Worm (Caenorhabditis elegans) whole organism, L3 larva: ENCODE data around the gene Y39G8B.2.

Source experiments
- ZK546.5 ChIP-seq: sonication (generic microtip); optimal IDR thresholded peaks from 2 replicates; lab custom pipeline; 2017; ENCODE audit warnings: missing biosample characterization, missing genetic modification characterization
- ceh-16 ChIP-seq: sonication (generic microtip); optimal IDR thresholded peaks from 2 replicates; lab custom pipeline; 2017; ENCODE audit warnings: missing biosample characterization, missing genetic modification characterization
- ceh-28 ChIP-seq: fragments of 150-350 bp; optimal IDR thresholded peaks from 2 replicates; lab custom pipeline; 2014; ENCODE audit warnings: missing biosample characterization, missing genetic modification reagents, missing genetic modification characterization
- daf-12 ChIP-seq: fragments of 150-350 bp; optimal IDR thresholded peaks from 2 replicates; lab custom pipeline; 2014; ENCODE audit warnings: missing biosample characterization, missing genetic modification reagents, missing genetic modification characterization
- egl-27 ChIP-seq: sonication (generic microtip); optimal IDR thresholded peaks from 4 replicates; lab custom pipeline; 2017; ENCODE audit warnings: missing biosample characterization, missing genetic modification reagents, missing genetic modification characterization
- egl-5 ChIP-seq: fragments of 150-350 bp; optimal IDR thresholded peaks from 2 replicates; lab custom pipeline; 2017; ENCODE audit warnings: missing biosample characterization, missing genetic modification reagents, missing genetic modification characterization, inconsistent platforms
- elt-1 ChIP-seq: fragments of 150-350 bp; optimal IDR thresholded peaks from 2 replicates; lab custom pipeline; 2014; ENCODE audit warnings: missing biosample characterization, missing genetic modification characterization
- elt-2 ChIP-seq: sonication (generic microtip); optimal IDR thresholded peaks from 2 replicates; lab custom pipeline; 2016; ENCODE audit warnings: missing genetic modification reagents, mild to moderate bottlenecking, missing genetic modification characterization, missing compliant biosample characterization
- elt-3 ChIP-seq, 3 experiments: fragments of 150-350 bp in 1 of 3; sonication (generic microtip) in 2 of 3; optimal IDR thresholded peaks; 2 replicates in 2 of 3; 4 replicates in 1 of 3; lab custom pipeline; 2014 to 2017; ENCODE audit warnings: missing biosample characterization in 3 of 3, missing genetic modification characterization in 3 of 3
- fkh-2 ChIP-seq: fragments of 150-350 bp; optimal IDR thresholded peaks from 2 replicates; lab custom pipeline; 2014; ENCODE audit warnings: missing biosample characterization, missing genetic modification reagents, missing genetic modification characterization
- hmg-11 ChIP-seq: sonication (generic microtip); optimal IDR thresholded peaks from 2 replicates; lab custom pipeline; 2016; ENCODE audit warnings: missing genetic modification characterization, missing compliant biosample characterization
- lin-15B ChIP-seq: fragments of 150-350 bp; optimal IDR thresholded peaks from 2 replicates; lab custom pipeline; 2014; ENCODE audit warnings: missing biosample characterization, missing genetic modification characterization
- mml-1 ChIP-seq: fragments of 150-350 bp; sonication (generic microtip); optimal IDR thresholded peaks from 3 replicates; lab custom pipeline; 2014; ENCODE audit warnings: missing biosample characterization, missing genetic modification characterization
- nhr-11 ChIP-seq: fragments of 150-350 bp; optimal IDR thresholded peaks from 2 replicates; lab custom pipeline; 2014; ENCODE audit warnings: missing biosample characterization, missing genetic modification characterization
- nhr-12 ChIP-seq: fragments of 150-350 bp; optimal IDR thresholded peaks from 2 replicates; lab custom pipeline; 2014; ENCODE audit warnings: missing biosample characterization, missing genetic modification characterization
- nhr-237 ChIP-seq: fragments of 150-350 bp; optimal IDR thresholded peaks from 2 replicates; lab custom pipeline; 2014; ENCODE audit warnings: missing biosample characterization, missing genetic modification characterization
- pha-4 ChIP-seq: fragments of 150-350 bp; optimal IDR thresholded peaks from 2 replicates; lab custom pipeline; 2014; ENCODE audit warnings: missing biosample characterization, missing genetic modification reagents, missing genetic modification characterization
- pqm-1 ChIP-seq: fragments of 150-350 bp; optimal IDR thresholded peaks from 2 replicates; lab custom pipeline; 2017; ENCODE audit warnings: missing biosample characterization, missing genetic modification characterization, inconsistent platforms
- sea-2 ChIP-seq: fragments of 150-350 bp; sonication (generic microtip); optimal IDR thresholded peaks from 4 replicates; lab custom pipeline; 2014; ENCODE audit warnings: missing biosample characterization, missing genetic modification reagents, missing genetic modification characterization
- skn-1 ChIP-seq: fragments of 150-350 bp; optimal IDR thresholded peaks from 2 replicates; lab custom pipeline; 2014; ENCODE audit warnings: missing biosample characterization, missing genetic modification characterization
- snpc-4 ChIP-seq: fragments of 150-350 bp; optimal IDR thresholded peaks from 2 replicates; lab custom pipeline; 2014; ENCODE audit warnings: missing biosample characterization, missing genetic modification characterization
- tbx-2 ChIP-seq: sonication (generic microtip); optimal IDR thresholded peaks from 2 replicates; lab custom pipeline; 2016; ENCODE audit warnings: mild to moderate bottlenecking, missing genetic modification characterization, missing compliant biosample characterization
- unc-39 ChIP-seq: sonication (generic microtip); optimal IDR thresholded peaks from 4 replicates; lab custom pipeline; 2017; ENCODE audit warnings: missing biosample characterization, missing genetic modification characterization
- unc-62 ChIP-seq: fragments of 150-350 bp; sonication (generic microtip); optimal IDR thresholded peaks from 4 replicates; lab custom pipeline; 2014; ENCODE audit warnings: missing biosample characterization, missing genetic modification reagents, missing genetic modification characterization

Y39G8B.2 gene

DNA sequence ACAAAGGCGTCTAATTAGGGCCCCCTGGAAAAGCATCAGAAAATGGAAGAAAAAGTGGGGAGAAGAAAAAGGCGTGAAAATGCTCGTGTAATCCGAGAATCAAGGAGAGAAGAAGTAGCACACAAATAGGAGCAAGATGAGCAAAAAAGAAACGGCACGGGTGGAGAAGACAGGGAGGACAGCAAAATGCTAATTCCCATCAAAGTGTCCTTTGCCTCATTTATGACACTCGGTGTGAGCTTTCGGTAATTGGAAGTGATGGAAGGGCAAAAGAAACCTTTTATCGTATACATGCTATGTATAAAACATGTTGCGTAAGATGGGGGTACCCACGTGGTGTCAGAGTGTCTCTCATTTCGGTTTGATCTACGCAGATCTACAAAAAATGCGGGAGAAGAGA, 42.5 kb downstream of the Y39G8B.2 start:
- no peak for TF ChIP-seq unc-62 (GFP tag; lab: Kevin White, UChicago)
- no peak for TF ChIP-seq nhr-12 (tag; lab: Kevin White, UChicago)
- no peak for TF ChIP-seq egl-5
- no peak for TF ChIP-seq pha-4 (tag; lab: Kevin White, UChicago)
- no peak for TF ChIP-seq ceh-28 (tag; lab: Kevin White, UChicago)
- TF ChIP-seq unc-39 (tag; lab: Kevin White, UChicago), result no peak
- TF ChIP-seq nhr-237 (tag; lab: Kevin White, UChicago), result no peak
- TF ChIP-seq hmg-11, result no peak
- TF ChIP-seq tbx-2 (tag; lab: Kevin White, UChicago), result no peak
- TF ChIP-seq ceh-16 (tag; lab: Kevin White, UChicago), result no peak
- TF ChIP-seq ZK546.5, result no peak
- no peak for TF ChIP-seq daf-12 (tag; lab: Kevin White, UChicago)
- TF ChIP-seq sea-2, result no peak

DNA sequence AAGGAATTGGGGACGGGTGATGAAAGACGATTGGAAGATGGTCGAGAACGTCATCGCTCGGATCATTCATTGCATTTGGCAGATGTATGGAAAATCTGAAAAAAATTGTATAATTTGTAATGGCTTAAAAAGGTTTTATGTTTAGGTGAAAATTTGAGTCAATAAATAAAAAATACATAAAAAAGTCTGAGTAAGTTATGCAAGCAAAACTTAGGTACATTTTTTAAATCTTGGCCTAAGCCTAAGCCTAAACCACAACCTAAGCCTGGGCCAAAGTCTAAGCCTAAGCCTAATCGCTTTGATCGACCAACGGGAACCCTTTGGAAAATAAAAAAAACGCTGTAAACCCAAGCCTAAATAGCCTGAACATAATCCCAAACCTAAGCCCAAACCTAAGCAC, 44.1 kb downstream of the Y39G8B.2 start, which contains the start of gene hot-3:
Gene hot-3 (minus strand): TSS at position 101 of the 400 bp plus-strand sequence.
- no peak for TF ChIP-seq snpc-4 (tag; lab: Kevin White, UChicago)
- TF ChIP-seq elt-2 (tag; lab: Kevin White, UChicago), result no peak
- TF ChIP-seq hmg-11, result no peak
- no peak for TF ChIP-seq fkh-2 (tag; lab: Kevin White, UChicago)
- TF ChIP-seq elt-3 (tag; optimal IDR thresholded peaks at IDR 0.05; lab: Kevin White, UChicago), result no peak
- no peak for TF ChIP-seq elt-1
- no peak for TF ChIP-seq nhr-237 (tag; lab: Kevin White, UChicago)
- no peak for TF ChIP-seq pqm-1
- no peak for TF ChIP-seq mml-1 (tag; lab: Kevin White, UChicago)

DNA sequence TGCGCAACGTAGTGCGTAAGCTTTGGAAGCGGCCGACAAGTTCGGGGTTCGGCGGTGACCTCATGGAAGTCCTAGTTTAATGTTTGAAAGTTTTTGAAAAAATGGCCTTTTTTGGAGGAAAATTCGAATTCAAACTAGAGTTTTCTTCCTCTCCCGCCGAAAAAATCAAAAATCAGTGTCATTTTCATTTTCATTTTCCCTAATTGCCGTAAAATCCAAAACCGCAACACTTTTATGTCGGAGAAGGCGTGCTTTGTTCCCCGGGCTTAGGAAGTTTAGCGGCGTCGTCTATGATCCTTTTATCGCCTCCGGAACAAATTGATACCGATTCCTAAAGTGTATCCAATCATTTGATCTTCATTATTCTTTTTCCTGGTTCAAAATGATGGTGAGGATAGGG, 51.1 kb downstream of the Y39G8B.2 start, which contains the start of gene mltn-5:
Gene mltn-5 (plus strand): TSS at position 301 of the 400 bp plus-strand sequence.
- TF ChIP-seq lin-15B, result no peak
- no peak for TF ChIP-seq skn-1 (tag; lab: Kevin White, UChicago)
- TF ChIP-seq sea-2, result no peak
- no peak for TF ChIP-seq elt-1
- TF ChIP-seq daf-12 (tag; lab: Kevin White, UChicago), result no peak
- TF ChIP-seq elt-2 (tag; lab: Kevin White, UChicago), result no peak
- no peak for TF ChIP-seq nhr-11 (tag; lab: Kevin White, UChicago)
- TF ChIP-seq tbx-2 (tag; lab: Kevin White, UChicago), result no peak
- no peak for TF ChIP-seq mml-1 (tag; lab: Kevin White, UChicago)
- no peak for TF ChIP-seq unc-39 (tag; lab: Kevin White, UChicago)
- TF ChIP-seq egl-27, result no peak
